Worm (Caenorhabditis elegans) whole organism, L1 larva: ENCODE measurements around the gene gly-5.

Source experiments
- dpl-1 ChIP-seq, 3 experiments: fragments of 150-350 bp in 2 of 3; sonication (generic microtip) in 1 of 3; optimal IDR thresholded peaks; 2 replicates each; lab custom pipeline; 2014 to 2017; ENCODE audit warnings: missing biosample characterization in 3 of 3, missing genetic modification characterization in 3 of 3, missing genetic modification reagents in 3 of 3
- ets-5 ChIP-seq: fragments of 200-800 bp; sonication (Bioruptor generic); IDR thresholded peaks from 2 replicates; pipeline ENCODE4 v1.3.6; 2022; ENCODE audit warnings: missing genetic modification characterization, missing compliant biosample characterization
- jun-1 ChIP-seq: fragments of 150-350 bp; optimal IDR thresholded peaks from 2 replicates; lab custom pipeline; 2014; ENCODE audit warnings: missing biosample characterization, missing genetic modification reagents, missing genetic modification characterization
- nhr-11 ChIP-seq: fragments of 150-350 bp; optimal IDR thresholded peaks from 2 replicates; lab custom pipeline; 2014; ENCODE audit warnings: missing biosample characterization, missing genetic modification characterization
- nhr-28 ChIP-seq: fragments of 150-350 bp; optimal IDR thresholded peaks from 2 replicates; lab custom pipeline; 2014; ENCODE audit warnings: missing biosample characterization, missing genetic modification characterization
- nhr-76 ChIP-seq: sonication (generic microtip); optimal IDR thresholded peaks from 2 replicates; lab custom pipeline; 2017; ENCODE audit warnings: missing biosample characterization, missing genetic modification characterization
- sox-4 ChIP-seq: sonication (generic microtip); optimal IDR thresholded peaks from 2 replicates; lab custom pipeline; 2016; ENCODE audit warnings: missing genetic modification characterization, missing compliant biosample characterization
- unc-62 ChIP-seq: fragments of 150-350 bp; optimal IDR thresholded peaks from 2 replicates; lab custom pipeline; 2014; ENCODE audit warnings: missing biosample characterization, missing genetic modification reagents, missing genetic modification characterization
- zag-1 ChIP-seq: fragments of 150-350 bp; optimal IDR thresholded peaks from 2 replicates; lab custom pipeline; 2014; ENCODE audit warnings: missing biosample characterization, missing genetic modification characterization
- ztf-4 ChIP-seq: fragments of 150-350 bp; optimal IDR thresholded peaks from 2 replicates; lab custom pipeline; 2014; ENCODE audit warnings: missing biosample characterization, missing genetic modification characterization

ce11 chrIII:13176876-13177275, 10.3 kb upstream of the gly-5 start:
- TF ChIP-seq zag-1 (tag; lab: Kevin White, UChicago) (no peak), ets-5 (no peak), nhr-28 (tag; lab: Kevin White, UChicago) (no peak), unc-62 (no peak), ztf-4 (tag; lab: Kevin White, UChicago) (no peak), dpl-1 (GFP tag; optimal IDR thresholded peaks at IDR 0.05; lab: Kevin White, UChicago) (no peak), nhr-76 (tag; lab: Kevin White, UChicago) (no peak), jun-1 (tag; lab: Kevin White, UChicago) (no peak), nhr-11 (tag; lab: Kevin White, UChicago) (no peak), sox-4 (no peak)
